Fruit fly (Drosophila melanogaster): Measurements from ENCODE around the gene Syp.

Gene Syp

DNA sequence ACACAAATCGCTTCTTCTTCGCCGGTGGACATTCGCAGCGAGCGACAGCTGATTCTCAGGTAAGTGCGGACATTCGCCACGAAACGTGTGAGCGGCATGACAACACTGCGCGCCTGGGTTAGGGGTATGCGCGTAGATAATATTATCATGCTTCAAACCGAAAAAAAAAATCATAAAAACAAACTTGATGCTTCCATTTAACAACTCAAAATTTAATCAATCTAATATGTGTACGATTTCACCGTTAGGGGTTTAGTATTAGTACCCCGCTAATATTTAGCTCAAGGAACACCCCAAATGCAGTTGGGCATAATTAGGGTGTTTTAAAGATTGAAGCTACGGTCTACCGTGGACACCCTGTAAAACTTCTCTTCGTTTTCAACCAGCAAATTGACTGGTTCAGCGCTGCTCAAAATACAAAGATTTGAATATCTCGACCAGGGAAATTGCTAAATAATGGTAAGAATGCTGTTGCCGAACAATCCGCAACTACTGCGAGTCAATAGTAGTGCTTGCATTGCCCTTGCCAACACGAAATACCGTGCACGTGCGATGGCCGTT, 65.4 kb downstream of the Syp start, which contains the start of the genes CG17271 and RpS20 (continued):
- TF ChIP-seq Blimp-1 (GFP tag; optimal IDR thresholded peaks at IDR 0.05) (no peak), Ets96B (tag; optimal IDR thresholded peaks at IDR 0.05) (peak; percentile 75), esn (GFP tag; optimal IDR thresholded peaks at IDR 0.05) (peak; percentile 90), CG1621 (tag; optimal IDR thresholded peaks at IDR 0.05) (peak; percentile 75), net (GFP tag; optimal IDR thresholded peaks at IDR 0.05) (peak; percentile 81), spab (GFP tag; optimal IDR thresholded peaks at IDR 0.05) (no peak), CG7368 (GFP tag; optimal IDR thresholded peaks at IDR 0.05) (peak; percentile 79), Eip93F (GFP tag; optimal IDR thresholded peaks at IDR 0.05) (peak; percentile 32), dac (GFP tag; optimal IDR thresholded peaks at IDR 0.05) (peak; percentile 80), fkh (GFP tag; optimal IDR thresholded peaks at IDR 0.05) (no peak), CG32006 (GFP tag; optimal IDR thresholded peaks at IDR 0.05) (no peak), CG8119 (GFP tag; IDR thresholded peaks at IDR 0.05) (peak; percentile 73), CG31627 (GFP tag; optimal IDR thresholded peaks at IDR 0.05) (peak; percentile 93), Sox14 (GFP tag; optimal IDR thresholded peaks at IDR 0.05) (peak; percentile 87), CG15336 (GFP tag; IDR thresholded peaks at IDR 0.05) (peak; percentile 82), lz (GFP tag; optimal IDR thresholded peaks at IDR 0.05) (peak; percentile 87), Eip75B (GFP tag; optimal IDR thresholded peaks at IDR 0.05) (peak; percentile 91), CG11762 (GFP tag; optimal IDR thresholded peaks at IDR 0.05; ENCODE audit: insufficient read depth) (peak; percentile 74), pdm3 (GFP tag; optimal IDR thresholded peaks at IDR 0.05) (peak; percentile 91), dsx (GFP tag; optimal IDR thresholded peaks at IDR 0.05; ENCODE audit: poor library complexity, severe bottlenecking) (no peak), eg (GFP tag; IDR thresholded peaks at IDR 0.05) (peak; percentile 91; the same call in 2 of the 3 replicates), Gug (GFP tag; IDR thresholded peaks at IDR 0.05) (peak; percentile 87), CG6854 (GFP tag; optimal IDR thresholded peaks at IDR 0.05) (peak; percentile 69), Lpt (GFP tag; optimal IDR thresholded peaks at IDR 0.05) (peak; percentile 82), OdsH (GFP tag; optimal IDR thresholded peaks at IDR 0.05) (peak; percentile 90), CG16779 (tag; optimal IDR thresholded peaks at IDR 0.05) (peak; percentile 31), Hr39 (GFP tag; optimal IDR thresholded peaks at IDR 0.05) (peak; percentile 92), CG3919 (GFP tag; optimal IDR thresholded peaks at IDR 0.05) (peak; percentile 85), CG6808 (GFP tag; optimal IDR thresholded peaks at IDR 0.05) (peak; percentile 63), CG8632 (GFP tag; optimal IDR thresholded peaks at IDR 0.05) (no peak), cyc (GFP tag; optimal IDR thresholded peaks at IDR 0.05) (peak; percentile 87), Met (GFP tag; optimal IDR thresholded peaks at IDR 0.05) (peak; percentile 90), Smox (GFP tag; optimal IDR thresholded peaks at IDR 0.05) (no peak)

- TF ChIP-seq Hr38 (GFP tag; optimal IDR thresholded peaks at IDR 0.05) (no peak), CG11762 (GFP tag; optimal IDR thresholded peaks at IDR 0.05; ENCODE audit: insufficient read depth) (no peak), CG9139 (GFP tag; optimal IDR thresholded peaks at IDR 0.05) (no peak), CG11294 (GFP tag; IDR thresholded peaks at IDR 0.05) (no peak), Eip78C (GFP tag) (peak; percentile 20)
Measured at dm6 chr3R:20823704-20824454, 67.3 kb downstream of the Syp start, which contains the start of gene CG17272. TSS of gene CG17272 (minus strand) at chr3R:20824239.

DNA sequence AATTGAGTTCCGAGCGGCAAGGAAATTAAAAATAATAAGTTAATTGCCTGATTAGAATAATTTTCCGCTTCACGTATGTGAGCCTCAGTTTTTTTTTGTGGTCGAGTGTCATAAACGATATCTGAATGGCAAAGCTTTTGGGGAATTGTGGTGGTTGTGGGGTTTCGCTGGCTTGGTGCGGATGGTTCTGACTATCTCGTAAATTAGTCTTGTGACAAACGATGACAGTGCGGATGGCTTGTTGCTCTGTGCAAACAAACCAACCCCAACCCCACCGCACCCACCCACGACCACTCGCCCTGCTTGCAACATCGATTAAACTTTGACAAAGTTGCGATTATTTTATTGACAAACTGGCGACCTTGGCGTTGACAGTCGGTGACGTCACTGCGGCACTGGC, 70.4 kb downstream of the Syp start:
- no peak for TF ChIP-seq Smox (GFP tag; optimal IDR thresholded peaks at IDR 0.05)
- peak; percentile 73 for TF ChIP-seq fkh (GFP tag; optimal IDR thresholded peaks at IDR 0.05)
